Fruit fly (Drosophila melanogaster) whole organism, adult: ENCODE results near the gene CG15773.

Experiments
- CG11617 ChIP-seq: fragments of 200-800 bp; sonication (Bioruptor generic); optimal IDR thresholded peaks from 2 replicates; lab custom pipeline; 2017; ENCODE audit warnings: mild to moderate bottlenecking, missing biosample characterization, missing genetic modification reagents, missing genetic modification characterization
- CG12768 ChIP-seq: fragments of 200-800 bp; sonication (Bioruptor generic); optimal IDR thresholded peaks from 2 replicates; lab custom pipeline; 2017; ENCODE audit warnings: missing biosample characterization, missing genetic modification characterization, mild to moderate bottlenecking, moderate library complexity, missing genetic modification reagents
- CG14711 ChIP-seq: fragments of 200-800 bp; sonication (Bioruptor generic); optimal IDR thresholded peaks from 2 replicates; lab custom pipeline; 2018; ENCODE audit warnings: missing biosample characterization, mild to moderate bottlenecking, missing genetic modification characterization, moderate library complexity
- CG1620 ChIP-seq: fragments of 200-800 bp; sonication (Bioruptor generic); optimal IDR thresholded peaks from 2 replicates; lab custom pipeline; 2016; ENCODE audit warnings: missing biosample characterization, missing genetic modification characterization
- CG33017 ChIP-seq: fragments of 200-800 bp; sonication (Bioruptor generic); optimal IDR thresholded peaks from 2 replicates; lab custom pipeline; 2018; ENCODE audit warnings: missing biosample characterization, mild to moderate bottlenecking, missing genetic modification characterization, moderate library complexity
- CG5204 ChIP-seq: fragments of 200-800 bp; sonication (Bioruptor generic); optimal IDR thresholded peaks from 2 replicates; lab custom pipeline; 2016; ENCODE audit warnings: missing biosample characterization, missing genetic modification characterization
- CG7045 ChIP-seq: fragments of 200-800 bp; sonication (Bioruptor generic); optimal IDR thresholded peaks from 2 replicates; lab custom pipeline; 2017; ENCODE audit warnings: missing biosample characterization, mild to moderate bottlenecking, missing genetic modification characterization
- CG7101 ChIP-seq: fragments of 200-800 bp; sonication (Bioruptor generic); optimal IDR thresholded peaks from 2 replicates; lab custom pipeline; 2018; ENCODE audit warnings: missing biosample characterization, mild to moderate bottlenecking, missing genetic modification characterization, moderate library complexity
- Clk ChIP-seq: fragments of 200-800 bp; sonication (Bioruptor generic); optimal IDR thresholded peaks from 2 replicates; lab custom pipeline; 2017; ENCODE audit warnings: missing biosample characterization, missing genetic modification characterization
- Crg-1 ChIP-seq: fragments of 200-800 bp; sonication (Bioruptor generic); optimal IDR thresholded peaks from 2 replicates; lab custom pipeline; 2016; ENCODE audit warnings: missing biosample characterization, missing genetic modification characterization
- Hr96 ChIP-seq: fragments of 200-800 bp; sonication (Bioruptor generic); optimal IDR thresholded peaks from 2 replicates; lab custom pipeline; 2016; ENCODE audit warnings: missing biosample characterization, missing genetic modification characterization
- Mnt ChIP-seq: fragments of 200-800 bp; sonication (Bioruptor generic); optimal IDR thresholded peaks from 2 replicates; lab custom pipeline; 2016; ENCODE audit warnings: missing biosample characterization, mild to moderate bottlenecking, missing genetic modification characterization
- bab1 ChIP-seq: fragments of 200-800 bp; sonication (Bioruptor generic); optimal IDR thresholded peaks from 3 replicates; lab custom pipeline; 2019; ENCODE audit warnings: missing biosample characterization, mild to moderate bottlenecking, missing genetic modification characterization, moderate library complexity
- cic ChIP-seq: fragments of 200-800 bp; sonication (Bioruptor generic); optimal IDR thresholded peaks from 2 replicates; lab custom pipeline; 2017; ENCODE audit warnings: missing biosample characterization, mild to moderate bottlenecking, missing genetic modification characterization, moderate library complexity
- cnc ChIP-seq, 2 experiments: fragments of >200 bp; optimal IDR thresholded peaks; 2 replicates each; lab custom pipeline; 2017
- kay ChIP-seq: fragments of 200-800 bp; sonication (Bioruptor generic); peaks from one replicate; lab custom pipeline; 2016; ENCODE audit warnings: missing biosample characterization, missing genetic modification characterization, borderline replicate concordance
- ovo ChIP-seq: fragments of 200-800 bp; sonication (Bioruptor generic); optimal IDR thresholded peaks from 2 replicates; lab custom pipeline; 2016; ENCODE audit warnings: missing biosample characterization, missing genetic modification characterization
- pad ChIP-seq: fragments of 200-800 bp; sonication (Bioruptor generic); optimal IDR thresholded peaks from 3 replicates; lab custom pipeline; 2017; ENCODE audit warnings: missing biosample characterization, missing genetic modification characterization, mild to moderate bottlenecking, moderate library complexity, missing genetic modification reagents
- tj ChIP-seq: fragments of 200-800 bp; sonication (Bioruptor generic); optimal IDR thresholded peaks from 3 replicates; lab custom pipeline; 2017; ENCODE audit warnings: missing biosample characterization, mild to moderate bottlenecking, missing genetic modification characterization, moderate library complexity
- toe ChIP-seq: fragments of 200-800 bp; sonication (Bioruptor generic); optimal IDR thresholded peaks from 2 replicates; lab custom pipeline; 2016; ENCODE audit warnings: missing biosample characterization, missing genetic modification characterization

The CG15773 gene

dm6 chrX:5732440-5732839 is at the start of gene CG15773:
TSS of gene CG15773 (plus strand) at chrX:5732740.
- TF ChIP-seq bab1 (GFP tag; lab: Kevin White, UChicago): no peak
- TF ChIP-seq CG5204 (GFP tag; lab: Kevin White, UChicago): no peak
- TF ChIP-seq cic (GFP tag; lab: Kevin White, UChicago): no peak
- no peak for TF ChIP-seq kay (GFP tag; lab: Kevin White, UChicago)
- TF ChIP-seq Mnt (GFP tag; lab: Kevin White, UChicago): no peak
- TF ChIP-seq CG14711 (tag; lab: Kevin White, UChicago): no peak
- no peak for TF ChIP-seq Clk (GFP tag; lab: Kevin White, UChicago)
- TF ChIP-seq Crg-1 (GFP tag; lab: Kevin White, UChicago): no peak
- TF ChIP-seq toe (GFP tag; lab: Kevin White, UChicago): no peak
- TF ChIP-seq cnc (optimal IDR thresholded peaks at IDR 0.05; lab: Kevin White, UChicago): no peak
- no peak for TF ChIP-seq CG1620 (GFP tag; lab: Kevin White, UChicago)

dm6 chrX:5682940-5683339 is 49.6 kb upstream of the CG15773 start, which contains the start of gene CG42449:
TSS of gene CG42449 (plus strand) at chrX:5683240.
- TF ChIP-seq CG7045 (GFP tag; lab: Kevin White, UChicago): no peak

- TF ChIP-seq pad (GFP tag; lab: Kevin White, UChicago) (peak; percentile 29), toe (GFP tag; lab: Kevin White, UChicago) (peak; percentile 62), kay (GFP tag; lab: Kevin White, UChicago) (no peak), CG7101 (tag; lab: Kevin White, UChicago) (peak; percentile 42), CG1620 (GFP tag; lab: Kevin White, UChicago) (peak; percentile 42), CG7045 (GFP tag; lab: Kevin White, UChicago) (no peak), CG14711 (tag; lab: Kevin White, UChicago) (peak; percentile 54), CG5204 (GFP tag; lab: Kevin White, UChicago) (no peak), CG11617 (GFP tag; lab: Kevin White, UChicago) (peak; percentile 37), bab1 (GFP tag; lab: Kevin White, UChicago) (peak; percentile 25), Crg-1 (GFP tag; lab: Kevin White, UChicago) (peak; percentile 9), CG12768 (GFP tag; lab: Kevin White, UChicago) (no peak), cnc (optimal IDR thresholded peaks at IDR 0.05; lab: Kevin White, UChicago) (no peak)
Measured at dm6 chrX:5689417-5690215, 42.9 kb upstream of the CG15773 start, which contains the start of the genes PGAP1 and cv. TSS of gene PGAP1 (minus strand) at chrX:5689473. TSS of gene cv (plus strand) at chrX:5690002.

- no peak for TF ChIP-seq Crg-1 (GFP tag; lab: Kevin White, UChicago)
- TF ChIP-seq ovo (GFP tag; lab: Kevin White, UChicago): no peak
- TF ChIP-seq CG7045 (GFP tag; lab: Kevin White, UChicago): no peak
- no peak for TF ChIP-seq toe (GFP tag; lab: Kevin White, UChicago)
- TF ChIP-seq bab1 (GFP tag; lab: Kevin White, UChicago): no peak
- no peak for TF ChIP-seq Hr96 (GFP tag; lab: Kevin White, UChicago)
- TF ChIP-seq cic (GFP tag; lab: Kevin White, UChicago): no peak
- no peak for TF ChIP-seq CG1620 (GFP tag; lab: Kevin White, UChicago)
- TF ChIP-seq CG14711 (tag; lab: Kevin White, UChicago): no peak
- TF ChIP-seq CG11617 (GFP tag; lab: Kevin White, UChicago): no peak
- no peak for TF ChIP-seq Clk (GFP tag; lab: Kevin White, UChicago)
Measured at dm6 chrX:5690216-5690523, 42.4 kb upstream of the CG15773 start.

dm6 chrX:5690651-5691379 is 41.7 kb upstream of the CG15773 start:
- TF ChIP-seq CG12768 (GFP tag; lab: Kevin White, UChicago) (no peak), CG1620 (GFP tag; lab: Kevin White, UChicago) (no peak), CG11617 (GFP tag; lab: Kevin White, UChicago) (no peak), pad (GFP tag; lab: Kevin White, UChicago) (no peak), CG33017 (tag; lab: Kevin White, UChicago) (no peak), CG7101 (tag; lab: Kevin White, UChicago) (no peak), Mnt (GFP tag; lab: Kevin White, UChicago) (peak; percentile 13), cnc (optimal IDR thresholded peaks at IDR 0.05; lab: Kevin White, UChicago) (no peak), bab1 (GFP tag; lab: Kevin White, UChicago) (peak; percentile 22), CG14711 (tag; lab: Kevin White, UChicago) (no peak), CG7045 (GFP tag; lab: Kevin White, UChicago) (no peak), ovo (GFP tag; lab: Kevin White, UChicago) (no peak), tj (GFP tag; lab: Kevin White, UChicago) (no peak)

dm6 chrX:5695035-5695434 is 37.5 kb upstream of the CG15773 start, which contains the start of gene CG3149:
TSS of gene CG3149 (minus strand) at chrX:5695205.
- TF ChIP-seq bab1 (GFP tag; lab: Kevin White, UChicago) (peak; percentile 32), kay (GFP tag; lab: Kevin White, UChicago) (no peak), CG1620 (GFP tag; lab: Kevin White, UChicago) (no peak)
